Fruit fly (Drosophila melanogaster) whole organism, embryonic: ENCODE results near the gene CG33269.

Experiments
- Abd-B ChIP-seq: fragments of 200-800 bp; sonication (Bioruptor generic); optimal IDR thresholded peaks from 2 replicates; lab custom pipeline; 2018; ENCODE audit warnings: missing biosample characterization, mild to moderate bottlenecking, missing genetic modification characterization, moderate library complexity
- CG10366 ChIP-seq: fragments of 200-800 bp; sonication (Bioruptor generic); IDR thresholded peaks from 2 replicates; pipeline ENCODE4 v1.3.6; 2022; ENCODE audit warnings: missing biosample characterization, missing genetic modification characterization
- CG12071 ChIP-seq: fragments of 200-800 bp; sonication (Bioruptor generic); optimal IDR thresholded peaks from 3 replicates; lab custom pipeline; 2018; ENCODE audit warnings: missing biosample characterization, mild to moderate bottlenecking, missing genetic modification characterization
- CG12391 ChIP-seq: fragments of 200-800 bp; sonication (Bioruptor generic); optimal IDR thresholded peaks from 3 replicates; lab custom pipeline; 2018; ENCODE audit warnings: missing biosample characterization, mild to moderate bottlenecking, missing genetic modification characterization, moderate library complexity
- CG12942 ChIP-seq: fragments of 200-800 bp; sonication (Bioruptor generic); optimal IDR thresholded peaks from 3 replicates; lab custom pipeline; 2016; ENCODE audit warnings: missing biosample characterization, missing genetic modification characterization
- CG14860 ChIP-seq: fragments of 200-800 bp; sonication (Bioruptor generic); IDR thresholded peaks from 3 replicates; pipeline ENCODE4 v1.3.6; 2022; ENCODE audit warnings: missing biosample characterization, missing genetic modification characterization; ENCODE audit not compliant: partially characterized antibody
- CG1529 ChIP-seq: fragments of 200-800 bp; sonication (Bioruptor generic); optimal IDR thresholded peaks from 3 replicates; lab custom pipeline; 2018; ENCODE audit warnings: missing biosample characterization, missing genetic modification characterization
- CG1647 ChIP-seq: fragments of 200-800 bp; sonication (Bioruptor generic); optimal IDR thresholded peaks from 3 replicates; lab custom pipeline; 2016; ENCODE audit warnings: missing biosample characterization, missing genetic modification characterization
- CG16779 ChIP-seq: fragments of 200-800 bp; sonication (Bioruptor generic); IDR thresholded peaks from 2 replicates; pipeline ENCODE4 v1.3.6; 2022; ENCODE audit warnings: missing biosample characterization, missing genetic modification characterization
- CG18011 ChIP-seq: fragments of 200-800 bp; sonication (Bioruptor generic); optimal IDR thresholded peaks from 2 replicates; lab custom pipeline; 2017; ENCODE audit warnings: missing biosample characterization, missing genetic modification characterization, mild to moderate bottlenecking, moderate library complexity, missing genotype
- CG1832 ChIP-seq: fragments of 200-800 bp; sonication (Bioruptor generic); optimal IDR thresholded peaks from 2 replicates; lab custom pipeline; 2017; ENCODE audit warnings: missing biosample characterization, mild to moderate bottlenecking, missing genetic modification characterization, inconsistent platforms
- CG2678 ChIP-seq: fragments of 200-800 bp; sonication (Bioruptor generic); optimal IDR thresholded peaks from 3 replicates; lab custom pipeline; 2019; ENCODE audit warnings: missing biosample characterization, mild to moderate bottlenecking, missing genetic modification characterization, moderate library complexity
- CG4282 ChIP-seq: fragments of 200-800 bp; sonication (Bioruptor generic); optimal IDR thresholded peaks from 2 replicates; lab custom pipeline; 2016; ENCODE audit warnings: missing biosample characterization, missing genetic modification characterization
- CG4328 ChIP-seq: fragments of 200-800 bp; sonication (Bioruptor generic); optimal IDR thresholded peaks from 3 replicates; lab custom pipeline; 2017; ENCODE audit warnings: missing biosample characterization, missing genetic modification reagents, missing genetic modification characterization
- CG4707 ChIP-seq: fragments of 200-800 bp; sonication (Bioruptor generic); optimal IDR thresholded peaks from 2 replicates; lab custom pipeline; 2018; ENCODE audit warnings: missing biosample characterization, mild to moderate bottlenecking, missing genetic modification characterization, moderate library complexity
- CG5245 ChIP-seq: fragments of 200-800 bp; sonication (Bioruptor generic); optimal IDR thresholded peaks from 3 replicates; lab custom pipeline; 2016; ENCODE audit warnings: missing biosample characterization, missing genetic modification characterization
- CG7745 ChIP-seq: fragments of 200-800 bp; sonication (Bioruptor generic); optimal IDR thresholded peaks from 2 replicates; lab custom pipeline; 2018; ENCODE audit warnings: missing biosample characterization, mild to moderate bottlenecking, missing genetic modification characterization, moderate library complexity
- CG7786 ChIP-seq: fragments of 200-800 bp; sonication (Bioruptor generic); optimal IDR thresholded peaks from 2 replicates; lab custom pipeline; 2016; ENCODE audit warnings: missing biosample characterization, missing genetic modification characterization
- CG8944 ChIP-seq: fragments of 200-800 bp; sonication (Bioruptor generic); optimal IDR thresholded peaks from 3 replicates; lab custom pipeline; 2016; ENCODE audit warnings: missing biosample characterization, missing genetic modification characterization
- CkIIα-i1 ChIP-seq: fragments of 200-800 bp; sonication (Bioruptor generic); IDR thresholded peaks from 2 replicates; pipeline ENCODE4 v1.3.6; 2022; ENCODE audit warnings: missing biosample characterization, missing genetic modification characterization
- D19B ChIP-seq: fragments of 200-800 bp; sonication (Bioruptor generic); optimal IDR thresholded peaks from 2 replicates; lab custom pipeline; 2017; ENCODE audit warnings: missing biosample characterization, mild to moderate bottlenecking, missing genetic modification characterization
- Dek ChIP-seq: fragments of 200-800 bp; sonication (Bioruptor generic); optimal IDR thresholded peaks from 3 replicates; lab custom pipeline; 2019; ENCODE audit warnings: missing biosample characterization, mild to moderate bottlenecking, missing genetic modification characterization, moderate library complexity
- E2f2 ChIP-seq: fragments of 200-800 bp; sonication (Bioruptor generic); IDR thresholded peaks from 2 replicates; pipeline ENCODE4 v1.3.6; 2022; ENCODE audit warnings: missing biosample characterization, missing genetic modification characterization
- Fer2 ChIP-seq: fragments of 200-800 bp; sonication (Bioruptor generic); optimal IDR thresholded peaks from 2 replicates; lab custom pipeline; 2018; ENCODE audit warnings: missing biosample characterization, mild to moderate bottlenecking, missing genetic modification characterization, moderate library complexity
- GATAe ChIP-seq: fragments of 200-800 bp; sonication (Bioruptor generic); conservative IDR thresholded peaks from 2 replicates; pipeline ENCODE4 v1.3.6; 2022; ENCODE audit warnings: missing biosample characterization, missing genetic modification characterization
- H15 ChIP-seq: fragments of 200-800 bp; sonication (Bioruptor generic); IDR thresholded peaks from 3 replicates; pipeline ENCODE4 v1.3.6; 2022; ENCODE audit warnings: missing biosample characterization, missing genetic modification characterization
- HmgD ChIP-seq: fragments of 200-800 bp; sonication (Bioruptor generic); optimal IDR thresholded peaks from 3 replicates; lab custom pipeline; 2016; ENCODE audit warnings: missing biosample characterization, missing genetic modification characterization
- Pdp1 ChIP-seq, 2 experiments: fragments of 200-800 bp; sonication (Bioruptor generic); optimal IDR thresholded peaks; 3 replicates each; lab custom pipeline; 2016; ENCODE audit warnings: missing biosample characterization in 2 of 2, missing genetic modification characterization in 2 of 2, mild to moderate bottlenecking in 1 of 2, moderate library complexity in 1 of 2
- Sin3A ChIP-seq: fragments of >200 bp; optimal IDR thresholded peaks from 2 replicates; lab custom pipeline; 2018
- Sox102F ChIP-seq: fragments of 200-800 bp; sonication (Bioruptor generic); optimal IDR thresholded peaks from 2 replicates; lab custom pipeline; 2018; ENCODE audit warnings: missing biosample characterization, mild to moderate bottlenecking, missing genetic modification characterization, moderate library complexity
- Taf1 ChIP-seq: fragments of 200-800 bp; sonication (Bioruptor generic); IDR thresholded peaks from 2 replicates; pipeline ENCODE4 v1.3.6; 2022; ENCODE audit warnings: missing biosample characterization, missing genetic modification characterization
- Xrp1 ChIP-seq: fragments of 200-800 bp; sonication (Bioruptor generic); IDR thresholded peaks from 2 replicates; pipeline ENCODE4 v1.3.6; 2022; ENCODE audit warnings: missing biosample characterization, missing genetic modification characterization
- ac ChIP-seq: fragments of 200-800 bp; sonication (Bioruptor generic); optimal IDR thresholded peaks from 3 replicates; lab custom pipeline; 2017; ENCODE audit warnings: missing biosample characterization, mild to moderate bottlenecking, missing genetic modification characterization
- croc ChIP-seq: fragments of 200-800 bp; sonication (Bioruptor generic); conservative IDR thresholded peaks from 3 replicates; pipeline ENCODE4 v1.3.6; 2022; ENCODE audit warnings: missing biosample characterization, missing genetic modification characterization
- dimm ChIP-seq: fragments of 200-800 bp; sonication (Bioruptor generic); IDR thresholded peaks from 2 replicates; pipeline ENCODE4 v1.3.6; 2022; ENCODE audit warnings: missing biosample characterization, missing genetic modification characterization
- dmrt11E ChIP-seq: fragments of 200-800 bp; sonication (Bioruptor generic); optimal IDR thresholded peaks from 3 replicates; lab custom pipeline; 2018; ENCODE audit warnings: missing biosample characterization, mild to moderate bottlenecking, missing genetic modification characterization, moderate library complexity
- dpn ChIP-seq, 2 experiments: fragments of 200-800 bp; sonication (Bioruptor generic); optimal IDR thresholded peaks; 3 replicates each; lab custom pipeline; 2016; ENCODE audit warnings: missing biosample characterization in 2 of 2, missing genetic modification characterization in 2 of 2
- hth ChIP-seq: fragments of >200 bp; optimal IDR thresholded peaks from 2 replicates; lab custom pipeline; 2017; ENCODE audit warnings: inconsistent platforms
- inv ChIP-seq: fragments of 200-800 bp; sonication (Bioruptor generic); IDR thresholded peaks from 2 replicates; pipeline ENCODE4 v1.3.6; 2022; ENCODE audit warnings: missing biosample characterization, missing genetic modification characterization; ENCODE audit not compliant: partially characterized antibody
- jigr1 ChIP-seq: fragments of 200-800 bp; sonication (Bioruptor generic); IDR thresholded peaks from 3 replicates; pipeline ENCODE4 v1.3.6; 2022; ENCODE audit warnings: missing biosample characterization, missing genetic modification characterization
- kay ChIP-seq: fragments of 200-800 bp; sonication (Bioruptor generic); optimal IDR thresholded peaks from 2 replicates; lab custom pipeline; 2016; ENCODE audit warnings: missing biosample characterization, missing genetic modification characterization
- knrl ChIP-seq: fragments of 200-800 bp; sonication (Bioruptor generic); IDR thresholded peaks from 3 replicates; pipeline ENCODE4 v1.3.6; 2022; ENCODE audit warnings: missing biosample characterization, missing genetic modification characterization; ENCODE audit not compliant: partially characterized antibody
- lmd ChIP-seq: fragments of 200-800 bp; sonication (Bioruptor generic); IDR thresholded peaks from 2 replicates; pipeline ENCODE4 v1.3.6; 2022; ENCODE audit warnings: missing biosample characterization, missing genetic modification characterization
- luna ChIP-seq: fragments of 200-800 bp; sonication (Bioruptor generic); optimal IDR thresholded peaks from 2 replicates; lab custom pipeline; 2016; ENCODE audit warnings: missing biosample characterization, missing genetic modification characterization
- pita ChIP-seq: fragments of 200-800 bp; sonication (Bioruptor generic); optimal IDR thresholded peaks from 2 replicates; lab custom pipeline; 2017; ENCODE audit warnings: missing biosample characterization, mild to moderate bottlenecking, missing genetic modification characterization
- pzg ChIP-seq: fragments of 200-800 bp; sonication (Bioruptor generic); optimal IDR thresholded peaks from 3 replicates; lab custom pipeline; 2018; ENCODE audit warnings: missing biosample characterization, mild to moderate bottlenecking, missing genetic modification characterization, moderate library complexity
- rib ChIP-seq: fragments of 200-800 bp; sonication (Bioruptor generic); IDR thresholded peaks from 2 replicates; pipeline ENCODE4 v1.3.6; 2022; ENCODE audit warnings: missing biosample characterization, missing genetic modification characterization
- usp ChIP-seq: fragments of >200 bp; optimal IDR thresholded peaks from 2 replicates; lab custom pipeline; 2017; ENCODE audit warnings: missing biosample characterization, missing genetic modification characterization
- vnd ChIP-seq: fragments of 200-800 bp; sonication (Bioruptor generic); IDR thresholded peaks from 3 replicates; pipeline ENCODE4 v1.3.6; 2022; ENCODE audit warnings: missing biosample characterization, missing genetic modification characterization; ENCODE audit not compliant: partially characterized antibody
- vvl ChIP-seq: fragments of 200-800 bp; sonication (Bioruptor generic); IDR thresholded peaks from 2 replicates; pipeline ENCODE4 v1.3.6; 2022; ENCODE audit warnings: missing biosample characterization, missing genetic modification characterization

The CG33269 gene

DNA sequence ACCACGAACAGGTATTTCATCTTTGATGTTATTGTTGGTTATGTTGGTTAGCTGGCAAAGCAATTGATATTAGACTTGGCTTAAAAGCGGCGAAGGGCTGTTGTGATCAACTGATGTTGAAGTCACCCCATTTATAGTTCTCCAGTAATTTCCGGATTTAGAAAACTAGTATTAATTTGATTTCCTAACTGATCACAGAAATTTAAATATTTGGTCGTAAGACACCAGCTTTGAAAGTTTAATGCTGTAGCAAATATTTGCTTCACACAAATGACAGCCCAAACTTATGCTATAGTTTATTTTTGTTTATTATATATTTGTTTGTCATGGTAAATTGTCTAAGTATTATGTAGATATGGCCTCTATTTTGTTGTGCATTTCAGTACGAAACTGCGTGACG is at the start of gene CG33269:
Gene CG33269, minus strand, starts transcription at position 101 of the 400 bp plus-strand sequence.
- TF ChIP-seq CG2678 (tag; lab: Kevin White, UChicago): no peak
- no peak for TF ChIP-seq luna (GFP tag; lab: Kevin White, UChicago)
- no peak for TF ChIP-seq CG1647 (GFP tag; lab: Kevin White, UChicago)
- no peak for TF ChIP-seq CkIIα-i1
- no peak for TF ChIP-seq CG1529 (GFP tag; lab: Kevin White, UChicago)
- TF ChIP-seq Sin3A (lab: Kevin White, UChicago): no peak
- TF ChIP-seq usp (GFP tag; lab: Kevin White, UChicago): no peak
- no peak for TF ChIP-seq H15 (GFP tag; lab: Robert Waterston, UW)
- TF ChIP-seq Sox102F (GFP tag; lab: Kevin White, UChicago): no peak
- TF ChIP-seq Fer2 (tag; lab: Kevin White, UChicago): no peak
- no peak for TF ChIP-seq CG12391 (tag; lab: Kevin White, UChicago)
- no peak for TF ChIP-seq kay (GFP tag; lab: Kevin White, UChicago)
- no peak for TF ChIP-seq inv (GFP tag; lab: Robert Waterston, UW)
- TF ChIP-seq dmrt11E (tag; lab: Kevin White, UChicago): no peak
- TF ChIP-seq ac: no peak
- TF ChIP-seq CG4328 (GFP tag; lab: Kevin White, UChicago): no peak
- TF ChIP-seq CG12942: no peak
- TF ChIP-seq CG4282: no peak
- no peak for TF ChIP-seq Dek

DNA sequence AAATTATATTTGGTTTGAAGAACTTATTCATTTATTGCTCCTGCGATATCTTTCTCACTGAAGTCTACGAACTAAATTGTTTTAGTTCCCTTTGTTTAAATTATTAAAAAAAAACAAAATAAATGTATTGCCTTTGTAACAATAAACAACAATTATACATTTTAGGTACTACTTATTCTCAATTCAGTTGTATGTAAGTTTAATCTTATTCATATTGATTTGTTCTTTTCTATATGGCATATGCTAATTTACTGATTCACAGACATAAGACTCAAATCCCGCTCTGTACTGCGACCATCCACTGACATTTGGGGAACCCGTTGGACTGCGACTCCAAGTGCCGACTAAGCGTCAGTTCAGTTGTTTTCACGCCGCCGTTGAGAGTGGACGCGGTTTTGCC is 49.1 kb upstream of the CG33269 start, which contains the start of gene CG32091:
Gene CG32091, plus strand, starts transcription at position 301 of the 400 bp plus-strand sequence.
- TF ChIP-seq rib (0 out of 2 replicates have a peak, but pooled peaks have one; percentile 20), CG16779 (0 out of 2 replicates have a peak, but pooled peaks have one; percentile 11), pzg (GFP tag; lab: Kevin White, UChicago) (no peak)

DNA sequence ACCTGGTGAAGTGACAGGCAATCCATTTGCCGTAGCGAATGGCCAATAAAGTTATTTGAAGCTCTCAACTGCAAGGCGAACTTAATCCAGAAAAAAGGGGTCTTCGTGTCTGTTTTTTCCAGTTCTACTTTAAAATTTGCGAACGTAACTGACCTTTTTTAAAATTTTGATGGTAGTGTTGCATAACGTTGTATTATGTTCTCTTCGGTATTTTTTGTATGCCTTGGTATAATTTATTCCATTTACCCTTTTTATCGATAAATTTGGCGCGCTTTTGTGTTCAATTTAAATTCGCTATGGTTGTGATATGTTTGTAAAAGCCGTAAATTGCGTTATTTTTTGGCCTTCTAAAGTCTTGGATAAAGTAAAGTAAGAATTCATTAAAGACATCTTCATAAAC is 48.7 kb upstream of the CG33269 start:
- TF ChIP-seq CG5245 (GFP tag; lab: Kevin White, UChicago) (no peak), knrl (GFP tag; lab: Robert Waterston, UW) (no peak), HmgD (GFP tag; lab: Kevin White, UChicago) (no peak), CG7786 (GFP tag; lab: Kevin White, UChicago) (no peak), vnd (GFP tag; lab: Robert Waterston, UW) (no peak), hth (no peak), dpn (GFP tag; optimal IDR thresholded peaks at IDR 0.05; lab: Kevin White, UChicago) (no peak), Abd-B (no peak), jigr1 (GFP tag; lab: Robert Waterston, UW) (no peak), Taf1 (no peak), vvl (GFP tag; lab: Robert Waterston, UW) (peak; percentile 91), Pdp1 (GFP tag; optimal IDR thresholded peaks at IDR 0.05; lab: Kevin White, UChicago) (peak in 1 of 2 experiments; percentile 64), CG1832 (GFP tag; lab: Kevin White, UChicago) (no peak), Xrp1 (GFP tag; lab: Robert Waterston, UW) (no peak), E2f2 (peak; percentile 93), lmd (GFP tag; lab: Robert Waterston, UW) (no peak), CG8944 (no peak), dimm (GFP tag; lab: Robert Waterston, UW) (no peak), GATAe (no peak), croc (no peak), CG4328 (GFP tag; lab: Kevin White, UChicago) (no peak), pita (GFP tag; lab: Kevin White, UChicago) (no peak), CG18011 (GFP tag; lab: Kevin White, UChicago) (no peak), CG12071 (GFP tag; lab: Kevin White, UChicago) (no peak), CG14860 (GFP tag; lab: Robert Waterston, UW) (no peak), CG7745 (no peak), D19B (GFP tag; lab: Kevin White, UChicago) (no peak), CG4707 (GFP tag; lab: Kevin White, UChicago) (no peak), CG10366 (GFP tag; lab: Robert Waterston, UW) (no peak)
